Fruit fly (Drosophila melanogaster): ENCODE data around the gene sens-2.

The sens-2 gene

dm6 chr2L:6787029-6787972 lies 34.4 kb upstream of the sens-2 start (continued):
- TF ChIP-seq unc-4 (GFP tag; IDR thresholded peaks at IDR 0.05; ENCODE audit: partially characterized antibody) (peak; percentile 56), ATbp (GFP tag; optimal IDR thresholded peaks at IDR 0.05) (peak; percentile 90), mirr (GFP tag; optimal IDR thresholded peaks at IDR 0.05) (peak; percentile 68), Lhr (GFP tag; optimal IDR thresholded peaks at IDR 0.05) (peak; percentile 82), rib (GFP tag; IDR thresholded peaks at IDR 0.05) (peak; percentile 62), CG12104 (GFP tag; optimal IDR thresholded peaks at IDR 0.05) (peak; percentile 98), CG11560 (tag; IDR thresholded peaks at IDR 0.05) (peak; percentile 84), Tbp (GFP tag; optimal IDR thresholded peaks at IDR 0.05) (no peak), CG18476 (GFP tag; optimal IDR thresholded peaks at IDR 0.05) (peak; percentile 92), fd3F (GFP tag; optimal IDR thresholded peaks at IDR 0.05) (peak; percentile 91), vvl (GFP tag; IDR thresholded peaks at IDR 0.05) (peak; percentile 93), CG3838 (GFP tag; optimal IDR thresholded peaks at IDR 0.05) (peak; percentile 85), lola (GFP tag; optimal IDR thresholded peaks at IDR 0.05) (peak in 2 of 3 experiments; percentile 31 to 96), CG13775 (GFP tag; optimal IDR thresholded peaks at IDR 0.05) (peak; percentile 97), CG3726 (GFP tag; IDR thresholded peaks at IDR 0.05) (peak; percentile 57; the same call in 2 of the 3 replicates), Doc2 (GFP tag; IDR thresholded peaks at IDR 0.05) (no peak), abd-A (tag; optimal IDR thresholded peaks at IDR 0.05) (peak; percentile 95), Dp (GFP tag; optimal IDR thresholded peaks at IDR 0.05) (peak; percentile 19), MESR4 (GFP tag; optimal IDR thresholded peaks at IDR 0.05) (peak; percentile 0), pho (GFP tag; optimal IDR thresholded peaks at IDR 0.05) (peak; percentile 97), fu2 (GFP tag; optimal IDR thresholded peaks at IDR 0.05) (peak; percentile 97), org-1 (GFP tag; optimal IDR thresholded peaks at IDR 0.05) (peak; percentile 97), CG2875 (GFP tag; optimal IDR thresholded peaks at IDR 0.05) (peak; percentile 86), dati (GFP tag; IDR thresholded peaks at IDR 0.05) (peak; percentile 64), amos (GFP tag; IDR thresholded peaks at IDR 0.05; ENCODE audit: partially characterized antibody) (peak; percentile 45; the same call in 1 of the 2 replicates), NfI (GFP tag; optimal IDR thresholded peaks at IDR 0.05) (peak; percentile 95), CG12659 (GFP tag; optimal IDR thresholded peaks at IDR 0.05) (peak; percentile 98), CG4424 (GFP tag; optimal IDR thresholded peaks at IDR 0.05) (peak; percentile 95), Dref (GFP tag; IDR thresholded peaks at IDR 0.05) (no peak), Hmr (GFP tag; optimal IDR thresholded peaks at IDR 0.05) (peak; percentile 96), sim (GFP tag; IDR thresholded peaks at IDR 0.05) (peak; percentile 68), Jarid2 (GFP tag; optimal IDR thresholded peaks at IDR 0.05) (peak; percentile 5), fru (optimal IDR thresholded peaks at IDR 0.05) (no peak), Fer3 (tag; optimal IDR thresholded peaks at IDR 0.05) (peak; percentile 88), dpn (GFP tag; optimal IDR thresholded peaks at IDR 0.05) (peak; percentile 95 to 98), CG6813 (GFP tag; optimal IDR thresholded peaks at IDR 0.05) (peak; percentile 83), CG30431 (GFP tag; optimal IDR thresholded peaks at IDR 0.05) (peak; percentile 93), cas (GFP tag; IDR thresholded peaks at IDR 0.05) (peak; percentile 61), vnd (GFP tag; IDR thresholded peaks at IDR 0.05; ENCODE audit: partially characterized antibody) (no peak), CG18599 (GFP tag; optimal IDR thresholded peaks at IDR 0.05) (peak; percentile 93), nom (GFP tag; optimal IDR thresholded peaks at IDR 0.05) (peak; percentile 70), emc (GFP tag; optimal IDR thresholded peaks at IDR 0.05) (peak; percentile 94), oc (tag; optimal IDR thresholded peaks at IDR 0.05) (peak; percentile 64), CG10654 (GFP tag; optimal IDR thresholded peaks at IDR 0.05) (peak; percentile 95), CG1832 (GFP tag; optimal IDR thresholded peaks at IDR 0.05) (no peak), gce (GFP tag; IDR thresholded peaks at IDR 0.05) (peak; percentile 59), jigr1 (GFP tag; IDR thresholded peaks at IDR 0.05) (peak; percentile 89)

Data from whole organism, embryonic.